Fruit fly (Drosophila melanogaster) S2 (cell line): ENCODE measurements around the gene corolla.

Source experiments
- CG8478 ChIP-seq: fragments of >200 bp; optimal IDR thresholded peaks from 2 replicates; lab custom pipeline; 2018
- CTCF ChIP-seq, 2 experiments: fragments of >200 bp; optimal IDR thresholded peaks; 2 replicates each; lab custom pipeline; 2018

DNA sequence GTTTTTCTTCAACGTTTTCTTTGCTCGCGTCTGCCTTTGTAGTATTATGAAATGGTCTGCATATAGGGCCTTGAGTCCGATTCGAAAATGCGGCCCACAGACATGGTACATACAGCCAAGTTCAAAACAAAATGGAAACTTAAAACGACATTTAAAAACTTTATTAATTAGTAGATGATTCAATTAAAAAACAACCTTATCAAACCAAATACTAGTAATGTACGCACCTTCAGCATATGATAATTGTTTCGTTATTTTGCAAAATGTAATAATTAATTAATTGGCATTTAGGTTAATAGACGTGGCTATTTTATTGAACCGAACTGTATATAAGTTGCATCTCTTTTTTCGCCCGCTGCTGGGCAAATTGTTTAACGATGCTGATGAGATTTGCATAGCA lies 37.1 kb downstream of the corolla start:
- TF ChIP-seq CTCF (optimal IDR thresholded peaks at IDR 0.05; lab: Kevin White, UChicago) (no peak), CG8478 (lab: Kevin White, UChicago) (no peak)
